Worm (Caenorhabditis elegans): ENCODE results near the gene nhr-233.

nhr-233 gene

ce11 chrV:16552929-16553328 is 17.7 kb downstream of the nhr-233 start, which contains the start of gene Y32B12B.4 (continued):
- TF ChIP-seq gmeb-2 (tag; optimal IDR thresholded peaks at IDR 0.05): peak; percentile 38
- TF ChIP-seq dve-1 (tag; optimal IDR thresholded peaks at IDR 0.05): no peak
- TF ChIP-seq ceh-19 (GFP tag; optimal IDR thresholded peaks at IDR 0.05): peak; percentile 75
- TF ChIP-seq odd-2 (tag; optimal IDR thresholded peaks at IDR 0.05): no peak
- TF ChIP-seq mec-3 (tag; optimal IDR thresholded peaks at IDR 0.05; ENCODE audit: borderline replicate concordance): peak; percentile 93
- peak; percentile 21; the same call in 1 of the 2 replicates for TF ChIP-seq sox-2 (GFP tag; IDR thresholded peaks at IDR 0.05)
- TF ChIP-seq lin-11 (tag; optimal IDR thresholded peaks at IDR 0.05): peak; percentile 18
- TF ChIP-seq C38D4.7 (GFP tag; optimal IDR thresholded peaks at IDR 0.05): no peak
- peak; percentile 94 for TF ChIP-seq fax-1 (tag; optimal IDR thresholded peaks at IDR 0.05)
- TF ChIP-seq nfya-1 (tag; optimal IDR thresholded peaks at IDR 0.05): no peak
- peak; percentile 92 for TF ChIP-seq elt-4 (tag; optimal IDR thresholded peaks at IDR 0.05)
- TF ChIP-seq ceh-24 (tag; optimal IDR thresholded peaks at IDR 0.05): no peak
- peak; percentile 94 for TF ChIP-seq ref-2 (tag; optimal IDR thresholded peaks at IDR 0.05)
- TF ChIP-seq pha-4 (tag; optimal IDR thresholded peaks at IDR 0.05): no peak
- peak; percentile 69 for TF ChIP-seq sdc-2 (tag; optimal IDR thresholded peaks at IDR 0.05)
- peak; percentile 94 for TF ChIP-seq rnt-1 (tag; optimal IDR thresholded peaks at IDR 0.05)
- peak; percentile 29 for TF ChIP-seq hlh-15 (tag; optimal IDR thresholded peaks at IDR 0.05)
- TF ChIP-seq unc-42 (tag; optimal IDR thresholded peaks at IDR 0.05): peak; percentile 55
- peak; percentile 70 for TF ChIP-seq syd-9 (tag; optimal IDR thresholded peaks at IDR 0.05)
- TF ChIP-seq pqm-1 (tag; optimal IDR thresholded peaks at IDR 0.05): peak; percentile 81
- peak; percentile 56 for TF ChIP-seq unc-86 (tag; optimal IDR thresholded peaks at IDR 0.05)

- TF ChIP-seq ztf-16 (tag; optimal IDR thresholded peaks at IDR 0.05): no peak
- TF ChIP-seq hlh-13 (GFP tag; optimal IDR thresholded peaks at IDR 0.05): no peak
- no peak for TF ChIP-seq pros-1 (tag; optimal IDR thresholded peaks at IDR 0.05)
- TF ChIP-seq syd-9 (tag; optimal IDR thresholded peaks at IDR 0.05): no peak
- TF ChIP-seq ceh-31 (tag; optimal IDR thresholded peaks at IDR 0.05): no peak
- no peak for TF ChIP-seq fax-1 (tag; optimal IDR thresholded peaks at IDR 0.05)
- TF ChIP-seq odd-2 (tag; optimal IDR thresholded peaks at IDR 0.05): no peak
- no peak for TF ChIP-seq dve-1 (tag; optimal IDR thresholded peaks at IDR 0.05)
Observed at ce11 chrV:16550680-16551079, 19.9 kb downstream of the nhr-233 start, which contains the start of gene srbc-65. Gene srbc-65, plus strand, starts transcription at chrV:16550980.

ce11 chrV:16540657-16541056 is 29.9 kb downstream of the nhr-233 start:
- no peak for TF ChIP-seq tbx-7 (tag; optimal IDR thresholded peaks at IDR 0.05)
- peak; percentile 77 for TF ChIP-seq nfya-1 (tag; optimal IDR thresholded peaks at IDR 0.05)
- no peak for TF ChIP-seq npax-4 (tag; optimal IDR thresholded peaks at IDR 0.05)
- no peak for TF ChIP-seq unc-42 (tag; optimal IDR thresholded peaks at IDR 0.05)
- TF ChIP-seq ceh-18 (tag; optimal IDR thresholded peaks at IDR 0.05): no peak

- TF ChIP-seq unc-42 (tag; optimal IDR thresholded peaks at IDR 0.05) (no peak), nfya-1 (tag; optimal IDR thresholded peaks at IDR 0.05) (peak; percentile 83), hlh-15 (tag; optimal IDR thresholded peaks at IDR 0.05) (no peak)
Observed at ce11 chrV:16539666-16540065, 30.9 kb downstream of the nhr-233 start.

- TF ChIP-seq ceh-14 (tag; optimal IDR thresholded peaks at IDR 0.05) (no peak), odd-2 (tag; optimal IDR thresholded peaks at IDR 0.05) (no peak), T23F11.4 (GFP tag; optimal IDR thresholded peaks at IDR 0.05) (no peak), pha-2 (tag; optimal IDR thresholded peaks at IDR 0.05) (no peak), unc-42 (tag; optimal IDR thresholded peaks at IDR 0.05) (peak; percentile 28), ref-2 (tag; optimal IDR thresholded peaks at IDR 0.05) (no peak), eyg-1 (tag; optimal IDR thresholded peaks at IDR 0.05) (no peak), hlh-30 (tag; optimal IDR thresholded peaks at IDR 0.05; ENCODE audit: insufficient read depth) (no peak), ceh-30 (tag; optimal IDR thresholded peaks at IDR 0.05) (no peak), hlh-8 (tag; optimal IDR thresholded peaks at IDR 0.05) (no peak), C38D4.7 (GFP tag; optimal IDR thresholded peaks at IDR 0.05) (no peak), nhr-232 (tag; optimal IDR thresholded peaks at IDR 0.05) (no peak), C08G9.2 (tag; optimal IDR thresholded peaks at IDR 0.05) (peak; percentile 31), mec-3 (tag; optimal IDR thresholded peaks at IDR 0.05; ENCODE audit: borderline replicate concordance) (no peak), ets-4 (tag; optimal IDR thresholded peaks at IDR 0.05) (peak; percentile 1), pag-3 (tag; optimal IDR thresholded peaks at IDR 0.05; ENCODE audit: borderline replicate concordance) (no peak), ceh-31 (tag; optimal IDR thresholded peaks at IDR 0.05) (peak; percentile 25), lin-11 (tag; optimal IDR thresholded peaks at IDR 0.05) (no peak), unc-3 (GFP tag; conservative IDR thresholded peaks at IDR 0.05) (no peak), unc-3 (tag; optimal IDR thresholded peaks at IDR 0.05) (no peak), pqm-1 (tag; optimal IDR thresholded peaks at IDR 0.05) (no peak), ceh-24 (tag; optimal IDR thresholded peaks at IDR 0.05) (no peak), ahr-1 (tag; optimal IDR thresholded peaks at IDR 0.05) (no peak), ceh-34 (tag; optimal IDR thresholded peaks at IDR 0.05) (no peak)
Observed at ce11 chrV:16537908-16538446, 32.6 kb downstream of the nhr-233 start, which contains the start of gene Y32B12B.2. Gene Y32B12B.2, plus strand, starts transcription at chrV:16538396.
